Fruit fly (Drosophila melanogaster) whole organism, embryonic: ENCODE data around the gene IntS6.
A peak's percentile ranks its signal among the peaks of the same experiment; 100 is the strongest.

Experiments used
- Adf1 ChIP-seq: fragments of 200-800 bp; sonication (Bioruptor generic); IDR thresholded peaks from 2 replicates; pipeline ENCODE4 v1.3.6; 2022; ENCODE audit warnings: missing biosample characterization, missing genetic modification characterization
- CG10209 ChIP-seq: fragments of 200-800 bp; sonication (Bioruptor generic); optimal IDR thresholded peaks from 3 replicates; lab custom pipeline; 2017; ENCODE audit warnings: missing biosample characterization, mild to moderate bottlenecking, missing genetic modification characterization, missing genetic modification reagents
- CG10462 ChIP-seq: fragments of 200-800 bp; sonication (Bioruptor generic); optimal IDR thresholded peaks from 2 replicates; lab custom pipeline; 2016; ENCODE audit warnings: missing biosample characterization, missing genetic modification characterization
- CG1233 ChIP-seq: fragments of 200-800 bp; sonication (Bioruptor generic); optimal IDR thresholded peaks from 4 replicates; lab custom pipeline; 2018; ENCODE audit warnings: missing biosample characterization, mild to moderate bottlenecking, missing genetic modification characterization
- CG12744 ChIP-seq: fragments of 200-800 bp; sonication (Bioruptor generic); optimal IDR thresholded peaks from 2 replicates; lab custom pipeline; 2016; ENCODE audit warnings: missing biosample characterization, missing genetic modification characterization
- CG13287 ChIP-seq: fragments of 200-800 bp; sonication (Bioruptor generic); IDR thresholded peaks from 2 replicates; pipeline ENCODE4 v1.3.6; 2022; ENCODE audit warnings: missing biosample characterization, missing genetic modification characterization; ENCODE audit not compliant: partially characterized antibody
- CG17328 ChIP-seq: fragments of 200-800 bp; sonication (Bioruptor generic); IDR thresholded peaks from 2 replicates; pipeline ENCODE4 v1.3.6; 2022; ENCODE audit warnings: missing biosample characterization, missing genetic modification characterization
- CG17612 ChIP-seq: fragments of 200-800 bp; sonication (Bioruptor generic); IDR thresholded peaks from 2 replicates; pipeline ENCODE4 v1.3.6; 2022; ENCODE audit warnings: missing biosample characterization, missing genetic modification characterization
- CG32772 ChIP-seq: fragments of 200-800 bp; sonication (Bioruptor generic); IDR thresholded peaks from 2 replicates; pipeline ENCODE4 v1.3.6; 2022; ENCODE audit warnings: missing biosample characterization, missing genetic modification characterization
- CG33557 ChIP-seq: fragments of 200-800 bp; sonication (Bioruptor generic); optimal IDR thresholded peaks from 2 replicates; lab custom pipeline; 2019; ENCODE audit warnings: missing biosample characterization, mild to moderate bottlenecking, missing genetic modification characterization, moderate library complexity
- CG34422 ChIP-seq: fragments of 200-800 bp; sonication (Bioruptor generic); IDR thresholded peaks from 3 replicates; pipeline ENCODE4 v1.3.6; 2022; ENCODE audit warnings: missing biosample characterization, missing genetic modification characterization
- CG3847 ChIP-seq: fragments of 200-800 bp; sonication (Bioruptor generic); IDR thresholded peaks from 2 replicates; pipeline ENCODE4 v1.3.6; 2022; ENCODE audit warnings: missing biosample characterization, missing genetic modification characterization
- CG6272 ChIP-seq: fragments of 200-800 bp; sonication (Bioruptor generic); IDR thresholded peaks from 2 replicates; pipeline ENCODE4 v1.3.6; 2022; ENCODE audit warnings: missing biosample characterization, missing genetic modification characterization
- CG7372 ChIP-seq: fragments of 200-800 bp; sonication (Bioruptor generic); IDR thresholded peaks from 2 replicates; pipeline ENCODE4 v1.3.6; 2022; ENCODE audit warnings: missing biosample characterization, missing genetic modification characterization
- CG7556 ChIP-seq: fragments of 200-800 bp; sonication (Bioruptor generic); optimal IDR thresholded peaks from 2 replicates; lab custom pipeline; 2017; ENCODE audit warnings: missing biosample characterization, mild to moderate bottlenecking, missing genetic modification characterization
- CG7963 ChIP-seq: fragments of 200-800 bp; sonication (Bioruptor generic); IDR thresholded peaks from 3 replicates; pipeline ENCODE4 v1.3.6; 2022; ENCODE audit warnings: missing biosample characterization, missing genetic modification characterization; ENCODE audit not compliant: partially characterized antibody
- CG8359 ChIP-seq: fragments of 200-800 bp; sonication (Bioruptor generic); optimal IDR thresholded peaks from 2 replicates; lab custom pipeline; 2017; ENCODE audit warnings: missing biosample characterization, mild to moderate bottlenecking, missing genetic modification characterization, borderline replicate concordance
- CG8388 ChIP-seq: fragments of 200-800 bp; sonication (Bioruptor generic); optimal IDR thresholded peaks from 2 replicates; lab custom pipeline; 2019; ENCODE audit warnings: missing biosample characterization, mild to moderate bottlenecking, missing genetic modification characterization, moderate library complexity
- Doc3 ChIP-seq: fragments of 200-800 bp; sonication (Bioruptor generic); IDR thresholded peaks from 3 replicates; pipeline ENCODE4 v1.3.6; 2022; ENCODE audit warnings: missing biosample characterization, missing genetic modification characterization; ENCODE audit not compliant: partially characterized antibody
- Eip74EF ChIP-seq, 2 experiments: fragments of 200-800 bp in 1 of 2; fragments of >200 bp in 1 of 2; sonication (Bioruptor generic) in 1 of 2; optimal IDR thresholded peaks; 2 replicates each; lab custom pipeline; 2017 to 2019; ENCODE audit warnings: missing biosample characterization in 2 of 2, missing genetic modification characterization in 2 of 2, mild to moderate bottlenecking in 1 of 2, moderate library complexity in 1 of 2
- HLH54F ChIP-seq: fragments of 200-800 bp; sonication (Bioruptor generic); optimal IDR thresholded peaks from 3 replicates; lab custom pipeline; 2016; ENCODE audit warnings: missing biosample characterization, missing genetic modification characterization
- Hr3 ChIP-seq: fragments of 200-800 bp; sonication (Bioruptor generic); optimal IDR thresholded peaks from 3 replicates; lab custom pipeline; 2016; ENCODE audit warnings: missing biosample characterization, missing genetic modification characterization
- Jarid2 ChIP-seq: fragments of 200-800 bp; sonication (Bioruptor generic); optimal IDR thresholded peaks from 3 replicates; lab custom pipeline; 2017; ENCODE audit warnings: mild to moderate bottlenecking, missing biosample characterization, missing genetic modification reagents, missing genetic modification characterization
- MESR4 ChIP-seq: fragments of 200-800 bp; sonication (Bioruptor generic); optimal IDR thresholded peaks from 2 replicates; lab custom pipeline; 2018; ENCODE audit warnings: missing biosample characterization, mild to moderate bottlenecking, missing genetic modification characterization, moderate library complexity
- MTF-1 ChIP-seq: fragments of 200-800 bp; sonication (Bioruptor generic); optimal IDR thresholded peaks from 2 replicates; lab custom pipeline; 2018; ENCODE audit warnings: missing biosample characterization, mild to moderate bottlenecking, missing genetic modification characterization, borderline replicate concordance
- Mad ChIP-seq: fragments of 200-800 bp; sonication (Bioruptor generic); optimal IDR thresholded peaks from 2 replicates; lab custom pipeline; 2016; ENCODE audit warnings: missing biosample characterization, missing genetic modification characterization
- Scr ChIP-seq: fragments of 200-800 bp; sonication (Bioruptor generic); IDR thresholded peaks from 2 replicates; pipeline ENCODE4 v1.3.6; 2022; ENCODE audit warnings: missing biosample characterization, missing genetic modification characterization; ENCODE audit not compliant: partially characterized antibody
- Side ChIP-seq: fragments of 200-800 bp; sonication (Bioruptor generic); optimal IDR thresholded peaks from 2 replicates; lab custom pipeline; 2016; ENCODE audit warnings: missing biosample characterization, missing genetic modification characterization
- Tbp ChIP-seq: fragments of >200 bp; optimal IDR thresholded peaks from 2 replicates; lab custom pipeline; 2018; ENCODE audit warnings: missing biosample characterization, missing genetic modification characterization
- bbx ChIP-seq: fragments of 200-800 bp; sonication (Bioruptor generic); IDR thresholded peaks from 2 replicates; pipeline ENCODE4 v1.3.6; 2022; ENCODE audit warnings: missing biosample characterization, missing genetic modification characterization; ENCODE audit not compliant: partially characterized antibody
- bsh ChIP-seq, 2 experiments: fragments of 200-800 bp; sonication (Bioruptor generic); optimal IDR thresholded peaks; 2 replicates each; lab custom pipeline; 2017 to 2018; ENCODE audit warnings: mild to moderate bottlenecking in 2 of 2, missing biosample characterization in 2 of 2, missing genetic modification characterization in 2 of 2, moderate library complexity in 1 of 2
- btn ChIP-seq: fragments of 200-800 bp; sonication (Bioruptor generic); optimal IDR thresholded peaks from 2 replicates; lab custom pipeline; 2016; ENCODE audit warnings: missing biosample characterization, missing genetic modification characterization
- dm ChIP-seq: fragments of 200-800 bp; sonication (Bioruptor generic); optimal IDR thresholded peaks from 3 replicates; lab custom pipeline; 2016; ENCODE audit warnings: missing biosample characterization, missing genetic modification characterization
- fd3F ChIP-seq: fragments of 200-800 bp; sonication (Bioruptor generic); optimal IDR thresholded peaks from 2 replicates; lab custom pipeline; 2018; ENCODE audit warnings: missing biosample characterization, mild to moderate bottlenecking, missing genetic modification characterization, moderate library complexity
- gfzf ChIP-seq: fragments of 200-800 bp; sonication (Bioruptor generic); optimal IDR thresholded peaks from 2 replicates; lab custom pipeline; 2016; ENCODE audit warnings: missing biosample characterization, mild to moderate bottlenecking, missing genetic modification characterization, moderate library complexity
- insv ChIP-seq, 2 experiments: fragments of 200-800 bp; sonication (Bioruptor generic); optimal IDR thresholded peaks; 3 replicates each; lab custom pipeline; 2016 to 2018; ENCODE audit warnings: missing biosample characterization in 2 of 2, missing genetic modification characterization in 2 of 2
- jumu ChIP-seq: fragments of 200-800 bp; sonication (Bioruptor generic); optimal IDR thresholded peaks from 3 replicates; lab custom pipeline; 2016; ENCODE audit warnings: missing biosample characterization, missing genetic modification characterization
- knrl ChIP-seq: fragments of 200-800 bp; sonication (Bioruptor generic); IDR thresholded peaks from 3 replicates; pipeline ENCODE4 v1.3.6; 2022; ENCODE audit warnings: missing biosample characterization, missing genetic modification characterization; ENCODE audit not compliant: partially characterized antibody
- lab ChIP-seq: fragments of 200-800 bp; sonication (Bioruptor generic); optimal IDR thresholded peaks from 3 replicates; lab custom pipeline; 2017; ENCODE audit warnings: missing biosample characterization, missing genetic modification characterization, mild to moderate bottlenecking, moderate library complexity, missing genetic modification reagents
- lbe ChIP-seq: fragments of 200-800 bp; sonication (Bioruptor generic); optimal IDR thresholded peaks from 2 replicates; lab custom pipeline; 2016; ENCODE audit warnings: missing biosample characterization, mild to moderate bottlenecking, missing genetic modification characterization
- onecut ChIP-seq: fragments of 200-800 bp; sonication (Bioruptor generic); IDR thresholded peaks from 2 replicates; pipeline ENCODE4 v1.3.6; 2022; ENCODE audit warnings: missing biosample characterization, missing genetic modification characterization
- pb ChIP-seq: fragments of 200-800 bp; sonication (Bioruptor generic); optimal IDR thresholded peaks from 3 replicates; lab custom pipeline; 2016; ENCODE audit warnings: missing biosample characterization, missing genetic modification characterization
- phol ChIP-seq: fragments of 200-800 bp; sonication (Bioruptor generic); optimal IDR thresholded peaks from 3 replicates; lab custom pipeline; 2018; ENCODE audit warnings: missing biosample characterization, mild to moderate bottlenecking, missing genetic modification characterization, moderate library complexity
- ranshi ChIP-seq: fragments of 200-800 bp; sonication (Bioruptor generic); IDR thresholded peaks from 2 replicates; pipeline ENCODE4 v1.3.6; 2022; ENCODE audit warnings: missing biosample characterization, missing genetic modification characterization
- sisA ChIP-seq: fragments of 200-800 bp; sonication (Bioruptor generic); IDR thresholded peaks from 2 replicates; pipeline ENCODE4 v1.3.6; 2022; ENCODE audit warnings: missing biosample characterization, missing genetic modification characterization
- vnd ChIP-seq: fragments of 200-800 bp; sonication (Bioruptor generic); IDR thresholded peaks from 3 replicates; pipeline ENCODE4 v1.3.6; 2022; ENCODE audit warnings: missing biosample characterization, missing genetic modification characterization; ENCODE audit not compliant: partially characterized antibody
- zfh1 ChIP-seq: fragments of 200-800 bp; sonication (Bioruptor generic); IDR thresholded peaks from 3 replicates; pipeline ENCODE4 v1.3.6; 2022; ENCODE audit warnings: missing biosample characterization, missing genetic modification characterization
- zfh2 ChIP-seq: fragments of 200-800 bp; sonication (Bioruptor generic); optimal IDR thresholded peaks from 2 replicates; lab custom pipeline; 2016; ENCODE audit warnings: missing biosample characterization, missing genetic modification characterization

IntS6 gene

DNA sequence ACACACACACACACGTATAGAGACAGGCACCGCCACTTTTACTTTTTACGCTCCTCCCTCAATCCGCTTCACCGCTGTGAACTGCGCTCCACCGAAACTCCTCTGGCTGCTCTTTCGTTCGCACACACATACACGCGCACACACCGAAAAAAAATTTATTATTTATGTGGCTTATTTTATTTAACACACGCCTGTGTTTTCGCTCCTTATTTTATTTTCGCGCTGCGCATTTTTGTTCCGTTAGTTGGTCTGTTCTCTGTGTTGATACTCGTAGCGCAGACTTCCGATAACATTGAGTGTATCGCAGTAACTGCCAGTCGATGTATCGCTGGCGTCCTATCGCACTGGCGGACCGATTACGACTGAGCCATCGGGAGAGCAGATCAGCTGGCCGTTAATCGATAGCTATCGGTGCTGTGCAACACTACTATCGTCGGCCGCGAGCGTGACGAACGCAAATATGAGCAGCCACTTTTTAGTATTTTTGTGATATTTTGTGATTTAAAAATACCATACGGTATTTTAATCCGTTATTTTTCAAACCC is 9.3 kb downstream of the IntS6 start, which contains the start of gene Snx27 (continued):
- TF ChIP-seq CG33557 (GFP tag; lab: Kevin White, UChicago), result peak; percentile 18
- peak in 1 of 2 experiments; percentile 23 for TF ChIP-seq Eip74EF (GFP tag; optimal IDR thresholded peaks at IDR 0.05; lab: Kevin White, UChicago)
- peak; percentile 100 for TF ChIP-seq bbx (GFP tag; lab: Robert Waterston, UW)
- peak; percentile 56 for TF ChIP-seq HLH54F
- peak; percentile 76 for TF ChIP-seq MESR4 (GFP tag; lab: Kevin White, UChicago)
- TF ChIP-seq ranshi, result 0 out of 2 replicates have a peak, but pooled peaks have one; percentile 6
- peak; percentile 31; the same call in 1 of the 2 replicates for TF ChIP-seq CG17328 (GFP tag; lab: Robert Waterston, UW)
- TF ChIP-seq CG13287 (GFP tag; lab: Robert Waterston, UW), result peak; percentile 100
- TF ChIP-seq insv (GFP tag; optimal IDR thresholded peaks at IDR 0.05; lab: Kevin White, UChicago), result peak in 1 of 2 experiments; percentile 3
- 0 out of 2 replicates have a peak, but pooled peaks have one; percentile 21 for TF ChIP-seq sisA (GFP tag; lab: Robert Waterston, UW)
- TF ChIP-seq CG10462 (GFP tag; lab: Kevin White, UChicago), result no peak
- no peak for TF ChIP-seq fd3F (GFP tag; lab: Kevin White, UChicago)
- TF ChIP-seq CG6272, result peak; percentile 71
- TF ChIP-seq Scr (GFP tag; lab: Robert Waterston, UW), result peak; percentile 99
- peak; percentile 25 for TF ChIP-seq CG8388 (GFP tag; lab: Kevin White, UChicago)
- TF ChIP-seq CG7963 (GFP tag; lab: Robert Waterston, UW), result peak; percentile 99
- TF ChIP-seq CG7372 (GFP tag; lab: Robert Waterston, UW), result no peak
- peak; percentile 12 for TF ChIP-seq CG1233 (GFP tag; lab: Kevin White, UChicago)
- TF ChIP-seq CG10209 (GFP tag; lab: Kevin White, UChicago), result peak; percentile 7
- TF ChIP-seq Mad (GFP tag; lab: Kevin White, UChicago), result peak; percentile 47
- TF ChIP-seq phol (tag; lab: Kevin White, UChicago), result peak; percentile 64
- peak; percentile 78 for TF ChIP-seq Jarid2 (GFP tag; lab: Kevin White, UChicago)
- TF ChIP-seq lab (GFP tag; lab: Kevin White, UChicago), result peak; percentile 50
- TF ChIP-seq pb (GFP tag; lab: Kevin White, UChicago), result peak; percentile 33
- TF ChIP-seq Side (GFP tag; lab: Kevin White, UChicago), result peak; percentile 30
- TF ChIP-seq CG3847 (GFP tag; lab: Robert Waterston, UW), result peak; percentile 87
- peak; percentile 9 for TF ChIP-seq CG7556
- TF ChIP-seq jumu (GFP tag; lab: Kevin White, UChicago), result peak; percentile 67
- 0 out of 2 replicates have a peak, but pooled peaks have one; percentile 12 for TF ChIP-seq onecut (GFP tag; lab: Robert Waterston, UW)
- peak; percentile 3 to 19 for TF ChIP-seq bsh (GFP tag; optimal IDR thresholded peaks at IDR 0.05; lab: Kevin White, UChicago)
- no peak for TF ChIP-seq MTF-1 (GFP tag; lab: Kevin White, UChicago)
- peak; percentile 99 for TF ChIP-seq knrl (GFP tag; lab: Robert Waterston, UW)
- peak; percentile 9 for TF ChIP-seq CG12744
- peak; percentile 37; the same call in 1 of the 3 replicates for TF ChIP-seq CG34422 (GFP tag; lab: Robert Waterston, UW)
- peak; percentile 90 for TF ChIP-seq gfzf
- TF ChIP-seq lbe (GFP tag; lab: Kevin White, UChicago), result peak; percentile 79
- 0 out of 2 replicates have a peak, but pooled peaks have one; percentile 5 for TF ChIP-seq Adf1 (GFP tag; lab: Robert Waterston, UW)
- peak; percentile 37 for TF ChIP-seq dm (GFP tag; lab: Kevin White, UChicago)
- peak; percentile 48 for TF ChIP-seq Hr3
- peak; percentile 99 for TF ChIP-seq vnd (GFP tag; lab: Robert Waterston, UW)
- peak; percentile 53; the same call in 2 of the 3 replicates for TF ChIP-seq zfh1 (GFP tag; lab: Robert Waterston, UW)
- no peak for TF ChIP-seq CG17612 (GFP tag; lab: Robert Waterston, UW)
- TF ChIP-seq zfh2 (GFP tag; lab: Kevin White, UChicago), result peak; percentile 63
- TF ChIP-seq CG32772 (GFP tag; lab: Robert Waterston, UW), result 0 out of 2 replicates have a peak, but pooled peaks have one; percentile 17
- TF ChIP-seq CG8359 (GFP tag; lab: Kevin White, UChicago), result no peak
- no peak for TF ChIP-seq btn (GFP tag; lab: Kevin White, UChicago)
- TF ChIP-seq Tbp, result no peak
- TF ChIP-seq Doc3 (GFP tag; lab: Robert Waterston, UW), result peak; percentile 97
